Worm (Caenorhabditis elegans) whole organism, mixed stage, embryonic: ENCODE measurements around the gene Y57A10A.24.

Experiments
- M03D4.4 ChIP-seq: sonication (generic microtip); optimal IDR thresholded peaks from 2 replicates; lab custom pipeline; 2017; ENCODE audit warnings: mild to moderate bottlenecking, missing genetic modification characterization, missing compliant biosample characterization
- blmp-1 ChIP-seq: fragments of 150-350 bp; optimal IDR thresholded peaks from 2 replicates; lab custom pipeline; 2014; ENCODE audit warnings: missing biosample characterization, missing genetic modification characterization
- ces-1 ChIP-seq: fragments of 150-350 bp; optimal IDR thresholded peaks from 2 replicates; lab custom pipeline; 2014; ENCODE audit warnings: missing biosample characterization, missing genetic modification reagents, missing genetic modification characterization
- elt-1 ChIP-seq: sonication (generic microtip); optimal IDR thresholded peaks from 2 replicates; lab custom pipeline; 2017; ENCODE audit warnings: missing genetic modification characterization, mild to moderate bottlenecking, missing compliant biosample characterization, antibody characterized with exemption, moderate library complexity, borderline replicate concordance; ENCODE audit not compliant: insufficient read depth
- elt-3 ChIP-seq: fragments of 150-350 bp; optimal IDR thresholded peaks from 2 replicates; lab custom pipeline; 2014; ENCODE audit warnings: missing biosample characterization, missing genetic modification characterization
- lin-13 ChIP-seq: fragments of 150-350 bp; optimal IDR thresholded peaks from 2 replicates; lab custom pipeline; 2014; ENCODE audit warnings: missing biosample characterization, missing genetic modification characterization
- lsy-2 ChIP-seq: fragments of 150-350 bp; optimal IDR thresholded peaks from 2 replicates; lab custom pipeline; 2014; ENCODE audit warnings: missing biosample characterization, missing genetic modification characterization
- nhr-237 ChIP-seq: fragments of 150-350 bp; optimal IDR thresholded peaks from 2 replicates; lab custom pipeline; 2014; ENCODE audit warnings: missing biosample characterization, missing genetic modification characterization
- nhr-76 ChIP-seq: sonication (generic microtip); optimal IDR thresholded peaks from 2 replicates; lab custom pipeline; 2017; ENCODE audit warnings: missing biosample characterization, missing genetic modification characterization
- pha-4 ChIP-seq: fragments of 150-350 bp; optimal IDR thresholded peaks from 2 replicates; lab custom pipeline; 2018; ENCODE audit warnings: missing biosample characterization, missing genetic modification reagents, missing genetic modification characterization
- unc-39 ChIP-seq: fragments of 150-350 bp; optimal IDR thresholded peaks from 2 replicates; lab custom pipeline; 2014; ENCODE audit warnings: missing biosample characterization, missing genetic modification characterization
- ztf-11 ChIP-seq: fragments of 150-350 bp; optimal IDR thresholded peaks from 2 replicates; lab custom pipeline; 2014; ENCODE audit warnings: missing biosample characterization, missing genetic modification characterization

DNA sequence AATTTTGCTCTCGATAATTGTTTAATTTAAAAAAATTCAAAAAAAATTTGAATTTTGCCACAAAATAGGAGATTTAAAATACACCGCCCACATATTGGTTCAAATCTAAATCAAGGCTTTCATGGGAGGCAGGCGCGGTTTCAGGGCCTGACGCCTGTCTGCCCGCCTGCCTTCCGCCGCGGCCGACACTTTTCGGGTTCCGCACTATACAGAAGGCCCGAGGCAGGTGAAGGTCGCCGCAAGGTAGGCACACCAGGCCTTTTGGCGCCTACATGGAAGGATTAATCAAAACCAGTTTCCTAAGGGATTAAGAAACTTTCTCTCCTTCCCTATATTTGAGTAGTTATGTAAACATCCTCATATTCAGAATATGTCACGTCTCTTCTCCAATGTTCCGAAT lies at the start of gene Y57A10A.24:
- TF ChIP-seq nhr-237 (no peak), unc-39 (no peak), pha-4 (tag; lab: Kevin White, UChicago) (no peak), elt-1 (no peak), elt-3 (no peak), ztf-11 (tag; lab: Kevin White, UChicago) (no peak), M03D4.4 (tag; lab: Kevin White, UChicago) (no peak), ces-1 (GFP tag; lab: Kevin White, UChicago) (no peak), lsy-2 (no peak), nhr-76 (tag; lab: Kevin White, UChicago) (no peak), lin-13 (tag; lab: Kevin White, UChicago) (no peak), blmp-1 (tag; lab: Kevin White, UChicago) (no peak)
